Fruit fly (Drosophila melanogaster) whole organism, prepupa: ENCODE results near the gene trbd.

Source experiments
- Blimp-1 ChIP-seq: fragments of 200-800 bp; sonication (Bioruptor generic); optimal IDR thresholded peaks from 3 replicates; lab custom pipeline; 2017; ENCODE audit warnings: missing biosample characterization, missing genetic modification characterization, mild to moderate bottlenecking, moderate library complexity, missing genetic modification reagents
- CG10669 ChIP-seq: fragments of 200-800 bp; sonication (Bioruptor generic); optimal IDR thresholded peaks from 3 replicates; lab custom pipeline; 2018; ENCODE audit warnings: missing biosample characterization, mild to moderate bottlenecking, missing genetic modification characterization, moderate library complexity
- CG11294 ChIP-seq: fragments of 200-800 bp; sonication (Bioruptor generic); IDR thresholded peaks from 2 replicates; pipeline ENCODE4 v1.3.6; 2022; ENCODE audit warnings: missing biosample characterization, missing genetic modification characterization
- CG11762 ChIP-seq: fragments of 200-800 bp; sonication (Bioruptor generic); optimal IDR thresholded peaks from 3 replicates; lab custom pipeline; 2016; ENCODE audit warnings: missing biosample characterization, missing genetic modification characterization; ENCODE audit not compliant: insufficient read depth
- CG11902 ChIP-seq: fragments of 200-800 bp; sonication (Bioruptor generic); optimal IDR thresholded peaks from 3 replicates; lab custom pipeline; 2016; ENCODE audit warnings: missing biosample characterization, missing genetic modification characterization
- CG3032 ChIP-seq: fragments of 200-800 bp; optimal IDR thresholded peaks from 2 replicates; lab custom pipeline; 2019; ENCODE audit warnings: missing biosample characterization, mild to moderate bottlenecking, missing genetic modification characterization, moderate library complexity
- CG4318 ChIP-seq: fragments of 200-800 bp; sonication (Bioruptor generic); optimal IDR thresholded peaks from 3 replicates; lab custom pipeline; 2017; ENCODE audit warnings: missing biosample characterization, mild to moderate bottlenecking, missing genetic modification characterization
- CG6276 ChIP-seq: fragments of 200-800 bp; sonication (Bioruptor generic); optimal IDR thresholded peaks from 2 replicates; lab custom pipeline; 2017; ENCODE audit warnings: missing biosample characterization, mild to moderate bottlenecking, missing genetic modification characterization
- CG6792 ChIP-seq: fragments of 200-800 bp; sonication (Bioruptor generic); optimal IDR thresholded peaks from 3 replicates; lab custom pipeline; 2016; ENCODE audit warnings: missing biosample characterization, missing genetic modification characterization
- CG6808 ChIP-seq: fragments of 200-800 bp; sonication (Bioruptor generic); optimal IDR thresholded peaks from 3 replicates; lab custom pipeline; 2017; ENCODE audit warnings: missing biosample characterization, missing genetic modification characterization, mild to moderate bottlenecking, moderate library complexity, missing genetic modification reagents
- CG6854 ChIP-seq: fragments of 200-800 bp; sonication (Bioruptor generic); optimal IDR thresholded peaks from 2 replicates; lab custom pipeline; 2017; ENCODE audit warnings: missing biosample characterization, mild to moderate bottlenecking, missing genetic modification characterization
- CG7368 ChIP-seq: fragments of 200-800 bp; sonication (Bioruptor generic); optimal IDR thresholded peaks from 3 replicates; lab custom pipeline; 2016; ENCODE audit warnings: missing biosample characterization, missing genetic modification characterization
- CG8119 ChIP-seq: fragments of 200-800 bp; sonication (Bioruptor generic); IDR thresholded peaks from 3 replicates; pipeline ENCODE4 v1.3.6; 2022; ENCODE audit warnings: missing biosample characterization, missing genetic modification characterization
- CG8319 ChIP-seq: fragments of 200-800 bp; sonication (Bioruptor generic); optimal IDR thresholded peaks from 3 replicates; lab custom pipeline; 2016; ENCODE audit warnings: missing biosample characterization, missing genetic modification characterization
- CG8632 ChIP-seq: fragments of 200-800 bp; sonication (Bioruptor generic); optimal IDR thresholded peaks from 3 replicates; lab custom pipeline; 2016; ENCODE audit warnings: missing biosample characterization, missing genetic modification characterization
- CG9139 ChIP-seq: fragments of 200-800 bp; sonication (Bioruptor generic); optimal IDR thresholded peaks from 3 replicates; lab custom pipeline; 2017; ENCODE audit warnings: missing biosample characterization, mild to moderate bottlenecking, missing genetic modification characterization
- Eip75B ChIP-seq: fragments of 200-800 bp; sonication (Bioruptor generic); optimal IDR thresholded peaks from 3 replicates; lab custom pipeline; 2016; ENCODE audit warnings: missing biosample characterization, missing genetic modification characterization
- Eip93F ChIP-seq: fragments of 200-800 bp; sonication (Bioruptor generic); optimal IDR thresholded peaks from 2 replicates; lab custom pipeline; 2016; ENCODE audit warnings: missing biosample characterization, mild to moderate bottlenecking, missing genetic modification characterization
- Ets21C ChIP-seq: fragments of 200-800 bp; sonication (Bioruptor generic); optimal IDR thresholded peaks from 3 replicates; lab custom pipeline; 2016; ENCODE audit warnings: missing biosample characterization, missing genetic modification characterization
- Ets96B ChIP-seq: fragments of 200-800 bp; optimal IDR thresholded peaks from 2 replicates; lab custom pipeline; 2019; ENCODE audit warnings: missing biosample characterization, mild to moderate bottlenecking, missing genetic modification characterization, moderate library complexity
- Gug ChIP-seq: fragments of 200-800 bp; sonication (Bioruptor generic); IDR thresholded peaks from 2 replicates; pipeline ENCODE4 v1.3.6; 2022; ENCODE audit warnings: missing biosample characterization, missing genetic modification characterization
- Hr38 ChIP-seq: sonication (Bioruptor generic); optimal IDR thresholded peaks from 2 replicates; lab custom pipeline; 2016; ENCODE audit warnings: missing biosample characterization, missing genetic modification characterization
- Hr39 ChIP-seq: fragments of 200-800 bp; sonication (Bioruptor generic); optimal IDR thresholded peaks from 2 replicates; lab custom pipeline; 2016; ENCODE audit warnings: missing biosample characterization, missing genetic modification characterization
- Hr4 ChIP-seq: fragments of 200-800 bp; sonication (Bioruptor generic); optimal IDR thresholded peaks from 3 replicates; lab custom pipeline; 2016; ENCODE audit warnings: missing biosample characterization, missing genetic modification characterization
- Met ChIP-seq: fragments of 200-800 bp; sonication (Bioruptor generic); optimal IDR thresholded peaks from 3 replicates; lab custom pipeline; 2016; ENCODE audit warnings: missing biosample characterization, missing genetic modification characterization
- OdsH ChIP-seq: fragments of 200-800 bp; sonication (Bioruptor generic); optimal IDR thresholded peaks from 3 replicates; lab custom pipeline; 2016; ENCODE audit warnings: missing biosample characterization, missing genetic modification characterization
- Smox ChIP-seq: fragments of 200-800 bp; sonication (Bioruptor generic); optimal IDR thresholded peaks from 3 replicates; lab custom pipeline; 2016; ENCODE audit warnings: missing biosample characterization, missing genetic modification characterization
- Sox102F ChIP-seq: fragments of 200-800 bp; sonication (Bioruptor generic); optimal IDR thresholded peaks from 2 replicates; lab custom pipeline; 2016; ENCODE audit warnings: missing biosample characterization, mild to moderate bottlenecking, missing genetic modification characterization
- Sox14 ChIP-seq: fragments of 200-800 bp; sonication (Bioruptor generic); optimal IDR thresholded peaks from 3 replicates; lab custom pipeline; 2016; ENCODE audit warnings: missing biosample characterization, missing genetic modification characterization
- achi ChIP-seq: fragments of 200-800 bp; sonication (Bioruptor generic); optimal IDR thresholded peaks from 3 replicates; lab custom pipeline; 2016; ENCODE audit warnings: missing biosample characterization, missing genetic modification characterization
- acj6 ChIP-seq: fragments of 200-800 bp; sonication (Bioruptor generic); optimal IDR thresholded peaks from 3 replicates; lab custom pipeline; 2016; ENCODE audit warnings: missing biosample characterization, missing genetic modification characterization
- cyc ChIP-seq: fragments of 200-800 bp; sonication (Bioruptor generic); optimal IDR thresholded peaks from 3 replicates; lab custom pipeline; 2016; ENCODE audit warnings: missing biosample characterization, missing genetic modification characterization
- dsx ChIP-seq: fragments of 200-800 bp; optimal IDR thresholded peaks from 3 replicates; lab custom pipeline; 2019; ENCODE audit warnings: missing biosample characterization, mild to moderate bottlenecking, missing genetic modification characterization, moderate library complexity; ENCODE audit not compliant: poor library complexity, severe bottlenecking
- eg ChIP-seq: fragments of 200-800 bp; sonication (Bioruptor generic); IDR thresholded peaks from 3 replicates; pipeline ENCODE4 v1.3.6; 2022; ENCODE audit warnings: missing biosample characterization, missing genetic modification characterization
- esn ChIP-seq: fragments of 200-800 bp; sonication (Bioruptor generic); optimal IDR thresholded peaks from 2 replicates; lab custom pipeline; 2016; ENCODE audit warnings: missing biosample characterization, mild to moderate bottlenecking, missing genetic modification characterization, moderate library complexity
- fd59A ChIP-seq: fragments of 200-800 bp; sonication (Bioruptor generic); optimal IDR thresholded peaks from 2 replicates; lab custom pipeline; 2017; ENCODE audit warnings: missing biosample characterization, mild to moderate bottlenecking, missing genetic modification characterization, missing genetic modification reagents
- fd85E ChIP-seq: fragments of 200-800 bp; sonication (Bioruptor generic); optimal IDR thresholded peaks from 3 replicates; lab custom pipeline; 2016; ENCODE audit warnings: missing biosample characterization, missing genetic modification characterization
- fkh ChIP-seq: fragments of 200-800 bp; sonication (Bioruptor generic); optimal IDR thresholded peaks from 3 replicates; lab custom pipeline; 2017; ENCODE audit warnings: missing biosample characterization, mild to moderate bottlenecking, missing genetic modification characterization, moderate library complexity
- lz ChIP-seq: fragments of 200-800 bp; sonication (Bioruptor generic); optimal IDR thresholded peaks from 3 replicates; lab custom pipeline; 2016; ENCODE audit warnings: missing biosample characterization, missing genetic modification characterization
- net ChIP-seq: fragments of 200-800 bp; sonication (Bioruptor generic); optimal IDR thresholded peaks from 3 replicates; lab custom pipeline; 2016; ENCODE audit warnings: missing biosample characterization, missing genetic modification characterization
- pdm3 ChIP-seq: fragments of 200-800 bp; sonication (Bioruptor generic); optimal IDR thresholded peaks from 3 replicates; lab custom pipeline; 2016; ENCODE audit warnings: missing biosample characterization, missing genetic modification characterization
- salr ChIP-seq, 2 experiments: fragments of 200-800 bp; sonication (Bioruptor generic); optimal IDR thresholded peaks; 3 replicates each; lab custom pipeline; 2016 to 2018; ENCODE audit warnings: missing biosample characterization in 2 of 2, missing genetic modification characterization in 2 of 2, mild to moderate bottlenecking in 1 of 2
- spab ChIP-seq: fragments of 200-800 bp; sonication (Bioruptor generic); optimal IDR thresholded peaks from 2 replicates; lab custom pipeline; 2017; ENCODE audit warnings: missing biosample characterization, mild to moderate bottlenecking, missing genetic modification characterization, missing genetic modification reagents
- ss ChIP-seq, 2 experiments: fragments of 200-800 bp; sonication (Bioruptor generic); optimal IDR thresholded peaks; 2 replicates in 1 of 2; 3 replicates in 1 of 2; lab custom pipeline; 2017 to 2018; ENCODE audit warnings: mild to moderate bottlenecking in 2 of 2, missing biosample characterization in 2 of 2, missing genetic modification characterization in 2 of 2, moderate library complexity in 1 of 2
- svp ChIP-seq: fragments of 200-800 bp; sonication (Bioruptor generic); peaks from one replicate; lab custom pipeline; 2016; ENCODE audit warnings: missing biosample characterization, missing genetic modification characterization
- topi ChIP-seq: fragments of 200-800 bp; sonication (Bioruptor generic); optimal IDR thresholded peaks from 3 replicates; lab custom pipeline; 2016; ENCODE audit warnings: missing biosample characterization, missing genetic modification characterization

trbd gene

dm6 chr3R:9710886-9711285 is at the start of gene trbd, which contains the start of gene dmt:
TSS of gene trbd (minus strand) at chr3R:9711037.
TSS of gene dmt (plus strand) at chr3R:9711142.
- TF ChIP-seq ss (GFP tag; optimal IDR thresholded peaks at IDR 0.05; lab: Kevin White, UChicago) (no peak), CG8319 (no peak), CG9139 (GFP tag; lab: Kevin White, UChicago) (no peak), Smox (GFP tag; lab: Kevin White, UChicago) (no peak), Hr4 (no peak), Ets21C (no peak), Blimp-1 (GFP tag; lab: Kevin White, UChicago) (peak; percentile 41), CG6854 (GFP tag; lab: Kevin White, UChicago) (peak; percentile 75), Sox102F (no peak), fkh (GFP tag; lab: Kevin White, UChicago) (peak; percentile 99), net (GFP tag; lab: Kevin White, UChicago) (no peak), CG10669 (GFP tag; lab: Kevin White, UChicago) (no peak), CG4318 (GFP tag; lab: Kevin White, UChicago) (no peak), cyc (GFP tag; lab: Kevin White, UChicago) (no peak), CG8119 (GFP tag; lab: Robert Waterston, UW) (no peak), CG6792 (GFP tag; lab: Kevin White, UChicago) (no peak), salr (GFP tag; optimal IDR thresholded peaks at IDR 0.05; lab: Kevin White, UChicago) (no peak), pdm3 (GFP tag; lab: Kevin White, UChicago) (no peak), CG7368 (GFP tag; lab: Kevin White, UChicago) (no peak)

dm6 chr3R:9759360-9760191 is 48.7 kb upstream of the trbd start, which contains the start of gene Mpi:
TSS of gene Mpi (plus strand) at chr3R:9759622.
- TF ChIP-seq spab (no peak), lz (no peak), Gug (GFP tag; lab: Robert Waterston, UW) (no peak), dsx (no peak), Ets21C (no peak), Met (GFP tag; lab: Kevin White, UChicago) (no peak), CG6276 (no peak), fd59A (GFP tag; lab: Kevin White, UChicago) (no peak), CG7368 (GFP tag; lab: Kevin White, UChicago) (no peak), Ets96B (tag; lab: Kevin White, UChicago) (no peak), pdm3 (GFP tag; lab: Kevin White, UChicago) (no peak), CG11294 (GFP tag; lab: Robert Waterston, UW) (no peak), CG11762 (GFP tag; lab: Kevin White, UChicago) (no peak), achi (GFP tag; lab: Kevin White, UChicago) (no peak), eg (0 out of 3 replicates have a peak, but pooled peaks have one; percentile 30), CG10669 (GFP tag; lab: Kevin White, UChicago) (no peak), topi (GFP tag; lab: Kevin White, UChicago) (no peak), ss (GFP tag; optimal IDR thresholded peaks at IDR 0.05; lab: Kevin White, UChicago) (no peak), acj6 (GFP tag; lab: Kevin White, UChicago) (no peak), CG8319 (no peak), CG9139 (GFP tag; lab: Kevin White, UChicago) (no peak), CG3032 (tag; lab: Kevin White, UChicago) (peak; percentile 36), CG6854 (GFP tag; lab: Kevin White, UChicago) (no peak), fd85E (GFP tag; lab: Kevin White, UChicago) (no peak), svp (GFP tag; lab: Kevin White, UChicago) (peak; percentile 98), CG6792 (GFP tag; lab: Kevin White, UChicago) (no peak), Hr39 (no peak), CG8632 (GFP tag; lab: Kevin White, UChicago) (no peak), OdsH (GFP tag; lab: Kevin White, UChicago) (no peak), esn (GFP tag; lab: Kevin White, UChicago) (peak; percentile 34), CG6808 (GFP tag; lab: Kevin White, UChicago) (no peak), Sox14 (GFP tag; lab: Kevin White, UChicago) (no peak), CG8119 (GFP tag; lab: Robert Waterston, UW) (0 out of 3 replicates have a peak, but pooled peaks have one; percentile 23), Hr38 (GFP tag; lab: Kevin White, UChicago) (no peak), Blimp-1 (GFP tag; lab: Kevin White, UChicago) (no peak), Eip93F (no peak), CG4318 (GFP tag; lab: Kevin White, UChicago) (no peak), Eip75B (no peak), CG11902 (GFP tag; lab: Kevin White, UChicago) (no peak)
